Fruit fly (Drosophila melanogaster): Measurements from ENCODE around the gene Pop1.

Gene Pop1

dm6 chrX:5638588-5638987 is 16.1 kb downstream of the Pop1 start (continued):
- TF ChIP-seq CG17328 (GFP tag; IDR thresholded peaks at IDR 0.05) (peak; percentile 88), slp2 (GFP tag; optimal IDR thresholded peaks at IDR 0.05) (peak; percentile 5), jigr1 (GFP tag; IDR thresholded peaks at IDR 0.05) (no peak), danr (GFP tag; IDR thresholded peaks at IDR 0.05) (no peak), ftz-f1 (GFP tag; optimal IDR thresholded peaks at IDR 0.05) (no peak), Elba2 (GFP tag; optimal IDR thresholded peaks at IDR 0.05) (no peak), Fer1 (GFP tag; optimal IDR thresholded peaks at IDR 0.05) (peak; percentile 83), Six4 (GFP tag; optimal IDR thresholded peaks at IDR 0.05) (peak; percentile 19), dysf (GFP tag; IDR thresholded peaks at IDR 0.05) (peak; percentile 75), Max (GFP tag; optimal IDR thresholded peaks at IDR 0.05) (peak; percentile 33), CG12391 (tag; optimal IDR thresholded peaks at IDR 0.05) (peak; percentile 62), Sox102F (GFP tag; optimal IDR thresholded peaks at IDR 0.05) (peak; percentile 59), CG6175 (GFP tag; IDR thresholded peaks at IDR 0.05) (0 out of 3 replicates have a peak, but pooled peaks have one; percentile 14), lab (GFP tag; optimal IDR thresholded peaks at IDR 0.05) (peak; percentile 85), abd-A (tag; optimal IDR thresholded peaks at IDR 0.05) (peak; percentile 49), fd102C (GFP tag; optimal IDR thresholded peaks at IDR 0.05) (no peak), gce (GFP tag; IDR thresholded peaks at IDR 0.05) (no peak), Aef1 (GFP tag; IDR thresholded peaks at IDR 0.05) (peak; percentile 49; the same call in 1 of the 3 replicates), HmgZ (tag; optimal IDR thresholded peaks at IDR 0.05) (peak; percentile 36), CG2712 (tag; optimal IDR thresholded peaks at IDR 0.05) (peak; percentile 51), CG10209 (GFP tag; optimal IDR thresholded peaks at IDR 0.05) (peak; percentile 20), Jarid2 (GFP tag; optimal IDR thresholded peaks at IDR 0.05) (no peak), CG14014 (GFP tag; IDR thresholded peaks at IDR 0.05) (peak; percentile 82), CG14710 (tag; optimal IDR thresholded peaks at IDR 0.05) (no peak), Nf-YC (tag; optimal IDR thresholded peaks at IDR 0.05) (peak; percentile 21), CG5953 (GFP tag; IDR thresholded peaks at IDR 0.05) (peak; percentile 60), wdn (GFP tag; IDR thresholded peaks at IDR 0.05) (no peak), D19A (tag; optimal IDR thresholded peaks at IDR 0.05) (peak; percentile 9), dm (GFP tag; optimal IDR thresholded peaks at IDR 0.05) (no peak), CG10462 (GFP tag; optimal IDR thresholded peaks at IDR 0.05) (peak; percentile 9), Rfx (GFP tag; IDR thresholded peaks at IDR 0.05) (peak; percentile 69), ato (GFP tag; IDR thresholded peaks at IDR 0.05; ENCODE audit: partially characterized antibody) (no peak), zf30C (GFP tag; optimal IDR thresholded peaks at IDR 0.05) (no peak), fu2 (GFP tag; optimal IDR thresholded peaks at IDR 0.05) (no peak), chm (GFP tag; IDR thresholded peaks at IDR 0.05) (peak; percentile 69), her (GFP tag; optimal IDR thresholded peaks at IDR 0.05) (peak; percentile 48), sob (GFP tag; IDR thresholded peaks at IDR 0.05) (peak; percentile 59; the same call in 1 of the 2 replicates), hbn (GFP tag; IDR thresholded peaks at IDR 0.05; ENCODE audit: partially characterized antibody) (no peak), CG12155 (GFP tag; optimal IDR thresholded peaks at IDR 0.05) (peak; percentile 31), bbx (GFP tag; IDR thresholded peaks at IDR 0.05; ENCODE audit: partially characterized antibody) (no peak), H2.0 (GFP tag; IDR thresholded peaks at IDR 0.05) (peak; percentile 47; the same call in 1 of the 2 replicates), CG1792 (GFP tag; optimal IDR thresholded peaks at IDR 0.05) (peak; percentile 13), CG3065 (GFP tag; optimal IDR thresholded peaks at IDR 0.05) (no peak), sna (GFP tag; IDR thresholded peaks at IDR 0.05; ENCODE audit: partially characterized antibody) (no peak), CG14667 (GFP tag; IDR thresholded peaks at IDR 0.05) (peak; percentile 53), Adf1 (GFP tag; IDR thresholded peaks at IDR 0.05) (peak; percentile 88), ewg (GFP tag; optimal IDR thresholded peaks at IDR 0.05) (peak; percentile 17), hth (optimal IDR thresholded peaks at IDR 0.05) (no peak), Trl (optimal IDR thresholded peaks at IDR 0.05) (no peak), Trl (GFP tag; optimal IDR thresholded peaks at IDR 0.05) (peak; percentile 54), CG10543 (GFP tag; optimal IDR thresholded peaks at IDR 0.05) (no peak), Abd-B (GFP tag; optimal IDR thresholded peaks at IDR 0.05) (no peak)
